Worm (Caenorhabditis elegans) whole organism, L2 larva: Measurements from ENCODE around the gene pph-6.

Experiments
- C34F6.9 ChIP-seq: fragments of 150-350 bp; optimal IDR thresholded peaks from 2 replicates; lab custom pipeline; 2014; ENCODE audit warnings: missing biosample characterization, missing genetic modification characterization
- alr-1 ChIP-seq: fragments of 150-350 bp; optimal IDR thresholded peaks from 2 replicates; lab custom pipeline; 2014; ENCODE audit warnings: missing biosample characterization, missing genetic modification characterization
- ceh-16 ChIP-seq: fragments of 150-350 bp; optimal IDR thresholded peaks from 2 replicates; lab custom pipeline; 2014; ENCODE audit warnings: missing biosample characterization, missing genetic modification characterization
- lin-11 ChIP-seq: fragments of 150-350 bp; sonication (generic microtip); optimal IDR thresholded peaks from 2 replicates; lab custom pipeline; 2014; ENCODE audit warnings: missing biosample characterization, missing genetic modification characterization, inconsistent platforms, mixed read lengths
- nhr-129 ChIP-seq: fragments of 150-350 bp; optimal IDR thresholded peaks from 2 replicates; lab custom pipeline; 2014; ENCODE audit warnings: missing biosample characterization, missing genetic modification characterization
- nhr-23 ChIP-seq: fragments of 150-350 bp; optimal IDR thresholded peaks from 2 replicates; lab custom pipeline; 2014; ENCODE audit warnings: missing biosample characterization, missing genetic modification reagents, missing genetic modification characterization
- nhr-6 ChIP-seq: fragments of 150-350 bp; optimal IDR thresholded peaks from 2 replicates; lab custom pipeline; 2014; ENCODE audit warnings: missing biosample characterization, missing genetic modification characterization
- skn-1 ChIP-seq: sonication (generic microtip); optimal IDR thresholded peaks from 2 replicates; lab custom pipeline; 2017; ENCODE audit warnings: missing biosample characterization, missing genetic modification characterization
- sma-9 ChIP-seq, 2 experiments: fragments of 150-350 bp in 1 of 2; sonication (generic microtip) in 1 of 2; optimal IDR thresholded peaks; 2 replicates each; lab custom pipeline; 2014 to 2016; ENCODE audit warnings: missing genetic modification characterization in 2 of 2, mild to moderate bottlenecking in 1 of 2, missing biosample characterization in 1 of 2, missing compliant biosample characterization in 1 of 2, missing genetic modification reagents in 1 of 2, moderate library complexity in 1 of 2
- unc-62 ChIP-seq: fragments of 150-350 bp; optimal IDR thresholded peaks from 2 replicates; lab custom pipeline; 2014; ENCODE audit warnings: missing biosample characterization, missing genetic modification reagents, missing genetic modification characterization
- zag-1 ChIP-seq: fragments of 150-350 bp; optimal IDR thresholded peaks from 2 replicates; lab custom pipeline; 2014; ENCODE audit warnings: missing biosample characterization, missing genetic modification characterization
- ztf-1 ChIP-seq: fragments of 200-800 bp; sonication (Bioruptor generic); conservative IDR thresholded peaks from 2 replicates; pipeline ENCODE4 v1.3.6; 2022; ENCODE audit warnings: missing genetic modification characterization, missing compliant biosample characterization
- ztf-4 ChIP-seq: fragments of 150-350 bp; optimal IDR thresholded peaks from 2 replicates; lab custom pipeline; 2014; ENCODE audit warnings: missing biosample characterization, missing genetic modification characterization

pph-6 gene

ce11 chrIII:3509908-3510307 lies 48.4 kb downstream of the pph-6 start, which contains the start of the genes M01F1.4 and mrpl-35 (continued):
- no peak for TF ChIP-seq alr-1 (tag; lab: Kevin White, UChicago)
- TF ChIP-seq ztf-1 (GFP tag; lab: Robert Waterston, UW), result no peak
- no peak for TF ChIP-seq skn-1
- no peak for TF ChIP-seq nhr-6 (tag; lab: Kevin White, UChicago)
- TF ChIP-seq zag-1 (tag; lab: Kevin White, UChicago), result no peak

- TF ChIP-seq ceh-16 (tag; lab: Kevin White, UChicago) (no peak), zag-1 (tag; lab: Kevin White, UChicago) (no peak), sma-9 (GFP tag; optimal IDR thresholded peaks at IDR 0.05; lab: Kevin White, UChicago) (no peak), sma-9 (tag; optimal IDR thresholded peaks at IDR 0.05; lab: Kevin White, UChicago) (no peak), lin-11 (tag; lab: Kevin White, UChicago) (no peak), nhr-129 (tag; lab: Kevin White, UChicago) (no peak), unc-62 (GFP tag; lab: Kevin White, UChicago) (no peak), nhr-23 (tag; lab: Kevin White, UChicago) (no peak), C34F6.9 (tag; lab: Kevin White, UChicago) (no peak), ztf-4 (tag; lab: Kevin White, UChicago) (no peak), skn-1 (no peak)
These were observed 50.3 kb downstream of the pph-6 start for ce11 chrIII:3511808-3512207.
